Fruit fly (Drosophila melanogaster): ENCODE results near the gene Trf2.

DNA sequence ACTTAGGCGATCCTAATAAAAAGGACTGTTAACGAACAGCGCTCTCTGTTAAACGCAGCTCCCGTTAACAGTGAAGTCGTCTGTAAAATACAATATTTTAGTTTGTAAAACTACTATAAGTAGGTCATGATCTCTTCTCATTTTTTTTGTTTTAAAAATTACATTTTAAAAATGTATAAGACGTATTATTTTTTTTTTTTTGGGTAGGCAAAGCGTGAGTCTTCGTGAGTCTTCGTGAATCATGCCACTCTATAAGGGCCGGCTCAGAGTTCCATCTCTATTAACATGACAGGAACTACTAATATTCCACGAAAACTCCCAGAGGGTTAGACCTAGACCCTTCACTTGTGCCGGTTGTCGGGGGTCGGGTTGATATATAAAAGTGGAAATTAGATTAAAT lies 13.6 kb downstream of the Trf2 start:
- TF ChIP-seq cic (GFP tag; optimal IDR thresholded peaks at IDR 0.05) (no peak), CG14711 (tag; optimal IDR thresholded peaks at IDR 0.05) (no peak), CG11617 (GFP tag; optimal IDR thresholded peaks at IDR 0.05) (no peak), bab1 (GFP tag; optimal IDR thresholded peaks at IDR 0.05) (no peak)

Measured in whole organism, adult.